Fruit fly (Drosophila melanogaster): Measurements from ENCODE around the gene nero.

Gene nero

dm6 chr3R:31713306-31714123, 33.8 kb downstream of the nero start, which contains the start of gene ttk:
TSS of gene ttk (plus strand) at chr3R:31713867.
- no peak for TF ChIP-seq CG9817 (tag; optimal IDR thresholded peaks at IDR 0.05)
- peak; percentile 8; the same call in 1 of the 3 replicates for TF ChIP-seq ci (GFP tag; IDR thresholded peaks at IDR 0.05)
- TF ChIP-seq zen (tag; optimal IDR thresholded peaks at IDR 0.05): no peak
- TF ChIP-seq CG15073 (GFP tag; optimal IDR thresholded peaks at IDR 0.05): no peak
- TF ChIP-seq odd (GFP tag; optimal IDR thresholded peaks at IDR 0.05): peak; percentile 7
- TF ChIP-seq danr (GFP tag; IDR thresholded peaks at IDR 0.05): no peak
- TF ChIP-seq knrl (GFP tag; IDR thresholded peaks at IDR 0.05; ENCODE audit: partially characterized antibody): no peak
- peak; percentile 95 to 97 for TF ChIP-seq Trl (optimal IDR thresholded peaks at IDR 0.05)
- peak; percentile 41 for TF ChIP-seq Trl (GFP tag; optimal IDR thresholded peaks at IDR 0.05)
- TF ChIP-seq fd96Cb (tag; optimal IDR thresholded peaks at IDR 0.05): no peak
- TF ChIP-seq hbn (GFP tag; IDR thresholded peaks at IDR 0.05; ENCODE audit: partially characterized antibody): peak; percentile 41
- no peak for TF ChIP-seq CG14050 (GFP tag; IDR thresholded peaks at IDR 0.05)
- no peak for TF ChIP-seq CG17829 (tag; optimal IDR thresholded peaks at IDR 0.05)
- TF ChIP-seq CG11560 (tag; IDR thresholded peaks at IDR 0.05): no peak
- TF ChIP-seq MESR4 (GFP tag; optimal IDR thresholded peaks at IDR 0.05): no peak
- no peak for TF ChIP-seq Hmr (GFP tag; optimal IDR thresholded peaks at IDR 0.05)
- TF ChIP-seq Nf-YB (GFP tag; optimal IDR thresholded peaks at IDR 0.05): peak; percentile 0
- TF ChIP-seq zen2 (GFP tag; IDR thresholded peaks at IDR 0.05; ENCODE audit: partially characterized antibody): peak; percentile 72
- no peak for TF ChIP-seq CG8388 (GFP tag; optimal IDR thresholded peaks at IDR 0.05)
- no peak for TF ChIP-seq CG33213 (GFP tag; optimal IDR thresholded peaks at IDR 0.05)
- no peak for TF ChIP-seq CG9727 (GFP tag; optimal IDR thresholded peaks at IDR 0.05)
- no peak for TF ChIP-seq trh (GFP tag; optimal IDR thresholded peaks at IDR 0.05)
- no peak for TF ChIP-seq gro (GFP tag; optimal IDR thresholded peaks at IDR 0.05)
- TF ChIP-seq HLHmδ (GFP tag; optimal IDR thresholded peaks at IDR 0.05): peak; percentile 9
- peak; percentile 8 for TF ChIP-seq kah (GFP tag; optimal IDR thresholded peaks at IDR 0.05)
- TF ChIP-seq Gsc (GFP tag; IDR thresholded peaks at IDR 0.05): no peak
- peak; percentile 13; the same call in 1 of the 2 replicates for TF ChIP-seq ara (GFP tag; IDR thresholded peaks at IDR 0.05)
- peak; percentile 94 for TF ChIP-seq kni (GFP tag; optimal IDR thresholded peaks at IDR 0.05)
- TF ChIP-seq Pdp1 (GFP tag; optimal IDR thresholded peaks at IDR 0.05): peak in 1 of 2 experiments; percentile 91
- TF ChIP-seq HmgD (GFP tag; optimal IDR thresholded peaks at IDR 0.05): no peak
- no peak for TF ChIP-seq CG6683 (GFP tag; optimal IDR thresholded peaks at IDR 0.05)
- TF ChIP-seq pho (GFP tag; optimal IDR thresholded peaks at IDR 0.05): no peak
- TF ChIP-seq lab (GFP tag; optimal IDR thresholded peaks at IDR 0.05): peak; percentile 2
- TF ChIP-seq CG15696 (tag; optimal IDR thresholded peaks at IDR 0.05): no peak
- no peak for TF ChIP-seq CG4854 (GFP tag; optimal IDR thresholded peaks at IDR 0.05)
- TF ChIP-seq bigmax (GFP tag; optimal IDR thresholded peaks at IDR 0.05): no peak
- no peak for TF ChIP-seq Opbp (GFP tag; IDR thresholded peaks at IDR 0.05; ENCODE audit: partially characterized antibody)
- no peak; the same call in none of the 2 replicates for TF ChIP-seq E2f2 (GFP tag; IDR thresholded peaks at IDR 0.05)
- TF ChIP-seq sd (tag; optimal IDR thresholded peaks at IDR 0.05): peak; percentile 81
- no peak for TF ChIP-seq CG7987 (GFP tag; optimal IDR thresholded peaks at IDR 0.05)
- TF ChIP-seq CG10321 (GFP tag; IDR thresholded peaks at IDR 0.05): no peak
- TF ChIP-seq CG2199 (GFP tag; IDR thresholded peaks at IDR 0.05): no peak; the same call in 2 of the 3 replicates
- no peak for TF ChIP-seq Lhr (GFP tag; optimal IDR thresholded peaks at IDR 0.05)
- 0 out of 2 replicates have a peak, but pooled peaks have one; percentile 54 for TF ChIP-seq CG4360 (GFP tag; IDR thresholded peaks at IDR 0.05)
- TF ChIP-seq sc (optimal IDR thresholded peaks at IDR 0.05): no peak
- TF ChIP-seq sc (GFP tag; optimal IDR thresholded peaks at IDR 0.05): no peak
- TF ChIP-seq Drgx (GFP tag; IDR thresholded peaks at IDR 0.05): no peak
- TF ChIP-seq dati (GFP tag; IDR thresholded peaks at IDR 0.05): no peak
- no peak for TF ChIP-seq GATAe (GFP tag; conservative IDR thresholded peaks at IDR 0.05)
